Comparison of ENCODE assay signal across 1 fruit fly cellular context in genomic region chr2L:11123499-11123898, dm6.
A peak's percentile ranks its signal among the peaks of the same experiment; 100 is the strongest.
TF ChIP-seq lines count a peak whose summit lies in the region.

Csl4 (minus strand) TSS chr2L:11123567.
Nup160 (plus strand) TSS chr2L:11123777.

TF ChIP-seq in whole organism, embryonic, 481 proteins besides CTCF, POLR2A, EP300 and RAD21 (continued from another document and continues in another):
- TF ChIP-seq CG12744 (GFP tag; optimal IDR thresholded peaks at IDR 0.05; lab: Kevin White, UChicago) (peak; percentile 79), stwl (tag; optimal IDR thresholded peaks at IDR 0.05; lab: Kevin White, UChicago) (peak; percentile 79), Kr (GFP tag; optimal IDR thresholded peaks at IDR 0.05; lab: Kevin White, UChicago) (no peak), CG18476 (GFP tag; optimal IDR thresholded peaks at IDR 0.05; lab: Kevin White, UChicago) (peak; percentile 68), Vsx1 (GFP tag; optimal IDR thresholded peaks at IDR 0.05; lab: Kevin White, UChicago) (no peak), Neu2 (GFP tag; optimal IDR thresholded peaks at IDR 0.05; lab: Kevin White, UChicago; ENCODE audit: borderline replicate concordance) (no peak), CG12104 (GFP tag; optimal IDR thresholded peaks at IDR 0.05; lab: Kevin White, UChicago) (peak; percentile 26), sisA (GFP tag; IDR thresholded peaks at IDR 0.05; lab: Robert Waterston, UW) (peak; percentile 61), HLH4C (GFP tag; IDR thresholded peaks at IDR 0.05; lab: Robert Waterston, UW; ENCODE audit: partially characterized antibody) (no peak), CG17328 (GFP tag; IDR thresholded peaks at IDR 0.05; lab: Robert Waterston, UW) (peak; percentile 78), CG8944 (GFP tag; optimal IDR thresholded peaks at IDR 0.05; lab: Kevin White, UChicago) (peak; percentile 86), Optix (GFP tag; IDR thresholded peaks at IDR 0.05; lab: Robert Waterston, UW) (0 out of 3 replicates have a peak, but pooled peaks have one; percentile 37), Hmr (GFP tag; optimal IDR thresholded peaks at IDR 0.05; lab: Kevin White, UChicago) (no peak), CG9932 (GFP tag; IDR thresholded peaks at IDR 0.05; lab: Robert Waterston, UW) (peak; percentile 83), ci (GFP tag; IDR thresholded peaks at IDR 0.05; lab: Robert Waterston, UW) (peak; percentile 81), ems (GFP tag; optimal IDR thresholded peaks at IDR 0.05; lab: Kevin White, UChicago) (peak; percentile 86), CG8388 (GFP tag; optimal IDR thresholded peaks at IDR 0.05; lab: Kevin White, UChicago) (no peak), Pdp1 (GFP tag; optimal IDR thresholded peaks at IDR 0.05; lab: Kevin White, UChicago) (peak; percentile 83 to 85), CG12942 (GFP tag; optimal IDR thresholded peaks at IDR 0.05; lab: Kevin White, UChicago) (peak; percentile 69), H15 (GFP tag; IDR thresholded peaks at IDR 0.05; lab: Robert Waterston, UW) (peak; percentile 65; the same call in 1 of the 3 replicates), grn (GFP tag; optimal IDR thresholded peaks at IDR 0.05; lab: Kevin White, UChicago) (no peak), Max (GFP tag; optimal IDR thresholded peaks at IDR 0.05; lab: Kevin White, UChicago) (peak; percentile 96), B-H2 (GFP tag; optimal IDR thresholded peaks at IDR 0.05; lab: Kevin White, UChicago) (peak; percentile 76), cad (GFP tag; optimal IDR thresholded peaks at IDR 0.05; lab: Kevin White, UChicago) (no peak), CG4404 (GFP tag; IDR thresholded peaks at IDR 0.05; lab: Robert Waterston, UW) (peak; percentile 18; the same call in 1 of the 2 replicates), sim (GFP tag; IDR thresholded peaks at IDR 0.05; lab: Robert Waterston, UW) (peak; percentile 9; the same call in 1 of the 2 replicates), CG12769 (tag; optimal IDR thresholded peaks at IDR 0.05; lab: Kevin White, UChicago) (no peak), Elba2 (GFP tag; optimal IDR thresholded peaks at IDR 0.05; lab: Kevin White, UChicago) (peak; percentile 55), CG18764 (GFP tag; optimal IDR thresholded peaks at IDR 0.05; lab: Kevin White, UChicago) (peak; percentile 73), MBD-R2 (GFP tag; IDR thresholded peaks at IDR 0.05; lab: Robert Waterston, UW) (peak; percentile 93), CG7745 (tag; optimal IDR thresholded peaks at IDR 0.05; lab: Kevin White, UChicago) (no peak), dm (GFP tag; optimal IDR thresholded peaks at IDR 0.05; lab: Kevin White, UChicago) (peak; percentile 93), bbx (GFP tag; IDR thresholded peaks at IDR 0.05; lab: Robert Waterston, UW; ENCODE audit: partially characterized antibody) (no peak; the same call in 1 of the 2 replicates), slp2 (GFP tag; optimal IDR thresholded peaks at IDR 0.05; lab: Kevin White, UChicago) (peak; percentile 79), Ptx1 (GFP tag; IDR thresholded peaks at IDR 0.05; lab: Robert Waterston, UW) (peak; percentile 74), nom (GFP tag; optimal IDR thresholded peaks at IDR 0.05; lab: Kevin White, UChicago) (no peak), Xrp1 (GFP tag; IDR thresholded peaks at IDR 0.05; lab: Robert Waterston, UW) (peak; percentile 83), salm (tag; optimal IDR thresholded peaks at IDR 0.05; lab: Kevin White, UChicago) (no peak), gsb-n (tag; optimal IDR thresholded peaks at IDR 0.05; lab: Kevin White, UChicago) (no peak), lilli (GFP tag; optimal IDR thresholded peaks at IDR 0.05; lab: Kevin White, UChicago) (peak; percentile 92), tap (tag; optimal IDR thresholded peaks at IDR 0.05; lab: Kevin White, UChicago) (no peak), Bgb (GFP tag; IDR thresholded peaks at IDR 0.05; lab: Robert Waterston, UW; ENCODE audit: partially characterized antibody) (no peak; the same call in 1 of the 2 replicates), tx (GFP tag; optimal IDR thresholded peaks at IDR 0.05; lab: Kevin White, UChicago) (peak; percentile 83), CG9609 (GFP tag; optimal IDR thresholded peaks at IDR 0.05; lab: Kevin White, UChicago) (peak; percentile 85), sens-2 (GFP tag; IDR thresholded peaks at IDR 0.05; lab: Robert Waterston, UW) (no peak), CG15269 (tag; optimal IDR thresholded peaks at IDR 0.05; lab: Kevin White, UChicago) (no peak), grau (tag; optimal IDR thresholded peaks at IDR 0.05; lab: Kevin White, UChicago) (peak; percentile 74), Ada2b (GFP tag; IDR thresholded peaks at IDR 0.05; lab: Robert Waterston, UW) (peak; percentile 48; the same call in 1 of the 2 replicates), Spps (tag; optimal IDR thresholded peaks at IDR 0.05; lab: Kevin White, UChicago) (peak; percentile 40), Atf-2 (GFP tag; optimal IDR thresholded peaks at IDR 0.05; lab: Kevin White, UChicago) (peak; percentile 67), CG10321 (GFP tag; IDR thresholded peaks at IDR 0.05; lab: Robert Waterston, UW) (no peak), CG12155 (GFP tag; optimal IDR thresholded peaks at IDR 0.05; lab: Kevin White, UChicago) (peak; percentile 75), gt (GFP tag; IDR thresholded peaks at IDR 0.05; lab: Robert Waterston, UW) (no peak), Ets65A (GFP tag; lab: Kevin White, UChicago) (peak; percentile 97), CG5180 (GFP tag; optimal IDR thresholded peaks at IDR 0.05; lab: Kevin White, UChicago) (no peak), Gsc (GFP tag; IDR thresholded peaks at IDR 0.05; lab: Robert Waterston, UW) (no peak), bigmax (GFP tag; optimal IDR thresholded peaks at IDR 0.05; lab: Kevin White, UChicago) (no peak), sug (tag; optimal IDR thresholded peaks at IDR 0.05; lab: Kevin White, UChicago) (no peak), CG6765 (GFP tag; optimal IDR thresholded peaks at IDR 0.05; lab: Kevin White, UChicago) (no peak), CG9817 (tag; optimal IDR thresholded peaks at IDR 0.05; lab: Kevin White, UChicago) (peak; percentile 76), vvl (GFP tag; IDR thresholded peaks at IDR 0.05; lab: Robert Waterston, UW) (peak; percentile 87), Hr39 (optimal IDR thresholded peaks at IDR 0.05; lab: Kevin White, UChicago) (no peak), jigr1 (GFP tag; IDR thresholded peaks at IDR 0.05; lab: Robert Waterston, UW) (no peak), tgo (GFP tag; IDR thresholded peaks at IDR 0.05; lab: Robert Waterston, UW) (peak; percentile 74), sqz (GFP tag; optimal IDR thresholded peaks at IDR 0.05; lab: Kevin White, UChicago) (no peak), CG10274 (GFP tag; optimal IDR thresholded peaks at IDR 0.05; lab: Kevin White, UChicago) (no peak), esg (GFP tag; conservative IDR thresholded peaks at IDR 0.05; lab: Robert Waterston, UW) (peak; percentile 62), p53 (GFP tag; optimal IDR thresholded peaks at IDR 0.05; lab: Kevin White, UChicago) (peak; percentile 71), CG14710 (tag; optimal IDR thresholded peaks at IDR 0.05; lab: Kevin White, UChicago) (peak; percentile 77), CG42726 (GFP tag; IDR thresholded peaks at IDR 0.05; lab: Robert Waterston, UW; ENCODE audit: partially characterized antibody) (no peak), psq (GFP tag; optimal IDR thresholded peaks at IDR 0.05; lab: Kevin White, UChicago) (peak; percentile 26), Stat92E (GFP tag; optimal IDR thresholded peaks at IDR 0.05; lab: Kevin White, UChicago) (peak in 1 of 3 experiments; percentile 43), CG11456 (GFP tag; IDR thresholded peaks at IDR 0.05; lab: Robert Waterston, UW) (peak; percentile 82), zf30C (GFP tag; optimal IDR thresholded peaks at IDR 0.05; lab: Kevin White, UChicago) (no peak), croc (GFP tag; conservative IDR thresholded peaks at IDR 0.05; lab: Robert Waterston, UW) (peak; percentile 20; the same call in 1 of the 3 replicates), sr (GFP tag; IDR thresholded peaks at IDR 0.05; lab: Robert Waterston, UW) (no peak), CG8359 (GFP tag; optimal IDR thresholded peaks at IDR 0.05; lab: Kevin White, UChicago; ENCODE audit: borderline replicate concordance) (no peak), Sox100B (GFP tag; optimal IDR thresholded peaks at IDR 0.05; lab: Kevin White, UChicago) (no peak), CG16863 (GFP tag; optimal IDR thresholded peaks at IDR 0.05; lab: Kevin White, UChicago) (peak; percentile 76), CG10462 (GFP tag; optimal IDR thresholded peaks at IDR 0.05; lab: Kevin White, UChicago) (peak; percentile 58), caup (GFP tag; optimal IDR thresholded peaks at IDR 0.05; lab: Kevin White, UChicago; ENCODE audit: severe bottlenecking) (peak; percentile 74), da (GFP tag; optimal IDR thresholded peaks at IDR 0.05; lab: Kevin White, UChicago) (peak; percentile 73), ken (GFP tag; IDR thresholded peaks at IDR 0.05; lab: Robert Waterston, UW) (peak; percentile 85), wor (GFP tag; IDR thresholded peaks at IDR 0.05; lab: Robert Waterston, UW) (peak; percentile 37; the same call in 1 of the 2 replicates), CG14050 (GFP tag; IDR thresholded peaks at IDR 0.05; lab: Robert Waterston, UW) (peak; percentile 52; the same call in 2 of the 3 replicates), CG17385 (GFP tag; optimal IDR thresholded peaks at IDR 0.05; lab: Kevin White, UChicago) (peak; percentile 75), CG14014 (GFP tag; IDR thresholded peaks at IDR 0.05; lab: Robert Waterston, UW) (peak; percentile 75), fd3F (GFP tag; optimal IDR thresholded peaks at IDR 0.05; lab: Kevin White, UChicago) (peak; percentile 54), Drgx (GFP tag; IDR thresholded peaks at IDR 0.05; lab: Robert Waterston, UW) (peak; percentile 71), H2.0 (GFP tag; IDR thresholded peaks at IDR 0.05; lab: Robert Waterston, UW) (peak; percentile 53; the same call in 1 of the 2 replicates), Nf-YA (GFP tag; IDR thresholded peaks at IDR 0.05; lab: Robert Waterston, UW) (peak; percentile 54; the same call in 1 of the 2 replicates), CG11504 (tag; optimal IDR thresholded peaks at IDR 0.05; lab: Kevin White, UChicago) (no peak), bcd (GFP tag; optimal IDR thresholded peaks at IDR 0.05; lab: Kevin White, UChicago) (no peak), CG10543 (GFP tag; optimal IDR thresholded peaks at IDR 0.05; lab: Kevin White, UChicago) (peak; percentile 36), CG9876 (GFP tag; optimal IDR thresholded peaks at IDR 0.05; lab: Kevin White, UChicago) (peak; percentile 48), CoRest (tag; optimal IDR thresholded peaks at IDR 0.05; lab: Kevin White, UChicago) (peak; percentile 77), Jarid2 (GFP tag; optimal IDR thresholded peaks at IDR 0.05; lab: Kevin White, UChicago) (no peak), CG18262 (tag; optimal IDR thresholded peaks at IDR 0.05; lab: Kevin White, UChicago) (no peak), unc-4 (GFP tag; IDR thresholded peaks at IDR 0.05; lab: Robert Waterston, UW; ENCODE audit: partially characterized antibody) (0 out of 2 replicates have a peak, but pooled peaks have one; percentile 29), kah (GFP tag; optimal IDR thresholded peaks at IDR 0.05; lab: Kevin White, UChicago) (no peak), zen (tag; optimal IDR thresholded peaks at IDR 0.05; lab: Kevin White, UChicago) (peak; percentile 68), repo (GFP tag; optimal IDR thresholded peaks at IDR 0.05; lab: Kevin White, UChicago) (peak; percentile 30), CG2129 (GFP tag; IDR thresholded peaks at IDR 0.05; lab: Robert Waterston, UW; ENCODE audit: partially characterized antibody) (no peak), sc (optimal IDR thresholded peaks at IDR 0.05; lab: Kevin White, UChicago) (no peak), sc (GFP tag; optimal IDR thresholded peaks at IDR 0.05; lab: Kevin White, UChicago) (peak; percentile 49), prd (optimal IDR thresholded peaks at IDR 0.05; lab: Kevin White, UChicago) (no peak), prd (GFP tag; IDR thresholded peaks at IDR 0.05; lab: Robert Waterston, UW) (peak; percentile 86), chinmo (GFP tag; IDR thresholded peaks at IDR 0.05; lab: Robert Waterston, UW; ENCODE audit: partially characterized antibody) (no peak), HmgD (GFP tag; optimal IDR thresholded peaks at IDR 0.05; lab: Kevin White, UChicago) (peak; percentile 73), onecut (GFP tag; IDR thresholded peaks at IDR 0.05; lab: Robert Waterston, UW) (no peak), Atf3 (GFP tag; optimal IDR thresholded peaks at IDR 0.05; lab: Kevin White, UChicago) (peak; percentile 56), jing (GFP tag; optimal IDR thresholded peaks at IDR 0.05; lab: Kevin White, UChicago) (peak; percentile 3), Taf1 (GFP tag; IDR thresholded peaks at IDR 0.05; lab: Robert Waterston, UW) (peak; percentile 55; the same call in 1 of the 2 replicates), CG7928 (GFP tag; optimal IDR thresholded peaks at IDR 0.05; lab: Kevin White, UChicago) (peak; percentile 50), pho (GFP tag; optimal IDR thresholded peaks at IDR 0.05; lab: Kevin White, UChicago) (peak; percentile 85), CG6272 (GFP tag; IDR thresholded peaks at IDR 0.05; lab: Robert Waterston, UW) (peak; percentile 61; the same call in 1 of the 2 replicates), CG3847 (GFP tag; IDR thresholded peaks at IDR 0.05; lab: Robert Waterston, UW) (peak; percentile 88), CG13775 (GFP tag; optimal IDR thresholded peaks at IDR 0.05; lab: Kevin White, UChicago) (peak; percentile 79), CG7786 (GFP tag; optimal IDR thresholded peaks at IDR 0.05; lab: Kevin White, UChicago) (peak; percentile 88), pfk (GFP tag; optimal IDR thresholded peaks at IDR 0.05; lab: Kevin White, UChicago) (no peak), sob (GFP tag; IDR thresholded peaks at IDR 0.05; lab: Robert Waterston, UW) (peak; percentile 90), yki (optimal IDR thresholded peaks at IDR 0.05; lab: Kevin White, UChicago) (no peak), CG13894 (tag; optimal IDR thresholded peaks at IDR 0.05; lab: Kevin White, UChicago) (no peak), CG34376 (GFP tag; optimal IDR thresholded peaks at IDR 0.05; lab: Kevin White, UChicago) (peak; percentile 48), CG1647 (GFP tag; optimal IDR thresholded peaks at IDR 0.05; lab: Kevin White, UChicago) (peak; percentile 83), CG31224 (GFP tag; IDR thresholded peaks at IDR 0.05; lab: Robert Waterston, UW) (peak; percentile 63), CG32772 (GFP tag; IDR thresholded peaks at IDR 0.05; lab: Robert Waterston, UW) (peak; percentile 64), emc (GFP tag; optimal IDR thresholded peaks at IDR 0.05; lab: Kevin White, UChicago) (peak; percentile 59), GATAe (GFP tag; conservative IDR thresholded peaks at IDR 0.05; lab: Robert Waterston, UW) (no peak), CG13287 (GFP tag; IDR thresholded peaks at IDR 0.05; lab: Robert Waterston, UW; ENCODE audit: partially characterized antibody) (peak; percentile 71)
